Fruit fly (Drosophila melanogaster) whole organism, pupa: ENCODE measurements around the gene se.

Source experiments
- CG10348 ChIP-seq: fragments of 200-800 bp; sonication (Bioruptor generic); IDR thresholded peaks from 2 replicates; pipeline ENCODE4 v1.3.6; 2022; ENCODE audit warnings: missing biosample characterization, missing genetic modification characterization
- CG12605 ChIP-seq: fragments of 200-800 bp; sonication (Bioruptor generic); IDR thresholded peaks from 2 replicates; pipeline ENCODE4 v1.3.6; 2022; ENCODE audit warnings: missing biosample characterization, missing genetic modification characterization
- CG13204 ChIP-seq: fragments of 200-800 bp; sonication (Bioruptor generic); optimal IDR thresholded peaks from 2 replicates; lab custom pipeline; 2018; ENCODE audit warnings: missing biosample characterization, mild to moderate bottlenecking, missing genetic modification characterization, moderate library complexity
- CG14655 ChIP-seq: fragments of 200-800 bp; sonication (Bioruptor generic); optimal IDR thresholded peaks from 3 replicates; lab custom pipeline; 2017; ENCODE audit warnings: mild to moderate bottlenecking, missing biosample characterization, missing genetic modification reagents, missing genetic modification characterization
- CG15710 ChIP-seq: fragments of 200-800 bp; sonication (Bioruptor generic); optimal IDR thresholded peaks from 2 replicates; lab custom pipeline; 2018; ENCODE audit warnings: missing biosample characterization, mild to moderate bottlenecking, missing genetic modification characterization, moderate library complexity
- CG32121 ChIP-seq: fragments of 200-800 bp; sonication (Bioruptor generic); IDR thresholded peaks from 2 replicates; pipeline ENCODE4 v1.3.6; 2022; ENCODE audit warnings: missing biosample characterization, missing genetic modification characterization
- CG34367 ChIP-seq: fragments of 200-800 bp; sonication (Bioruptor generic); optimal IDR thresholded peaks from 2 replicates; lab custom pipeline; 2018; ENCODE audit warnings: missing biosample characterization, mild to moderate bottlenecking, missing genetic modification characterization
- CG4496 ChIP-seq: fragments of 200-800 bp; sonication (Bioruptor generic); IDR thresholded peaks from 3 replicates; pipeline ENCODE4 v1.3.6; 2022; ENCODE audit warnings: missing biosample characterization, missing genetic modification characterization
- CG8159 ChIP-seq: fragments of 200-800 bp; sonication (Bioruptor generic); optimal IDR thresholded peaks from 3 replicates; lab custom pipeline; 2018; ENCODE audit warnings: missing biosample characterization, mild to moderate bottlenecking, missing genetic modification characterization, moderate library complexity
- CG8301 ChIP-seq: fragments of 200-800 bp; sonication (Bioruptor generic); optimal IDR thresholded peaks from 2 replicates; lab custom pipeline; 2018; ENCODE audit warnings: missing biosample characterization, mild to moderate bottlenecking, missing genetic modification characterization
- CG9948 ChIP-seq: fragments of 200-800 bp; sonication (Bioruptor generic); optimal IDR thresholded peaks from 2 replicates; lab custom pipeline; 2018; ENCODE audit warnings: missing biosample characterization, mild to moderate bottlenecking, missing genetic modification characterization, moderate library complexity
- D1 ChIP-seq: fragments of 200-800 bp; sonication (Bioruptor generic); optimal IDR thresholded peaks from 2 replicates; lab custom pipeline; 2018; ENCODE audit warnings: missing biosample characterization, mild to moderate bottlenecking, missing genetic modification characterization, moderate library complexity
- EcR ChIP-seq: fragments of 200-800 bp; sonication (Bioruptor generic); optimal IDR thresholded peaks from 3 replicates; lab custom pipeline; 2019; ENCODE audit warnings: missing biosample characterization, missing genetic modification characterization, mild to moderate bottlenecking, moderate library complexity, missing genetic modification reagents
- Ets98B ChIP-seq: fragments of 200-800 bp; sonication (Bioruptor generic); IDR thresholded peaks from 2 replicates; pipeline ENCODE4 v1.3.6; 2022; ENCODE audit warnings: missing biosample characterization, missing genetic modification characterization
- Pif1A ChIP-seq: fragments of 200-800 bp; sonication (Bioruptor generic); optimal IDR thresholded peaks from 3 replicates; lab custom pipeline; 2016; ENCODE audit warnings: missing biosample characterization, missing genetic modification characterization
- Pif1B ChIP-seq: fragments of 200-800 bp; sonication (Bioruptor generic); optimal IDR thresholded peaks from 3 replicates; lab custom pipeline; 2016; ENCODE audit warnings: missing biosample characterization, missing genetic modification characterization
- Snoo ChIP-seq: fragments of 200-800 bp; sonication (Bioruptor generic); optimal IDR thresholded peaks from 3 replicates; lab custom pipeline; 2017; ENCODE audit warnings: missing biosample characterization, mild to moderate bottlenecking, missing genetic modification characterization, inconsistent platforms
- fd96Ca ChIP-seq: fragments of 200-800 bp; sonication (Bioruptor generic); IDR thresholded peaks from 3 replicates; pipeline ENCODE4 v1.3.6; 2022; ENCODE audit warnings: missing biosample characterization, missing genetic modification characterization
- gl ChIP-seq: fragments of 200-800 bp; sonication (Bioruptor generic); optimal IDR thresholded peaks from 2 replicates; lab custom pipeline; 2018; ENCODE audit warnings: missing biosample characterization, mild to moderate bottlenecking, missing genetic modification characterization
- rn ChIP-seq: fragments of 200-800 bp; sonication (Bioruptor generic); IDR thresholded peaks from 2 replicates; pipeline ENCODE4 v1.3.6; 2022; ENCODE audit warnings: missing biosample characterization, missing genetic modification characterization

Gene se

dm6 chr3L:8528546-8528945, 8.2 kb downstream of the se start:
- TF ChIP-seq D1 (tag; lab: Kevin White, UChicago) (no peak), fd96Ca (GFP tag; lab: Robert Waterston, UW) (no peak), EcR (GFP tag; lab: Kevin White, UChicago) (no peak), Pif1B (GFP tag; lab: Kevin White, UChicago) (no peak), CG9948 (tag; lab: Kevin White, UChicago) (no peak), CG13204 (GFP tag; lab: Kevin White, UChicago) (no peak), CG8159 (tag; lab: Kevin White, UChicago) (no peak), rn (no peak), CG14655 (GFP tag; lab: Kevin White, UChicago) (no peak), Snoo (tag; lab: Kevin White, UChicago) (no peak), Pif1A (GFP tag; lab: Kevin White, UChicago) (no peak)

DNA sequence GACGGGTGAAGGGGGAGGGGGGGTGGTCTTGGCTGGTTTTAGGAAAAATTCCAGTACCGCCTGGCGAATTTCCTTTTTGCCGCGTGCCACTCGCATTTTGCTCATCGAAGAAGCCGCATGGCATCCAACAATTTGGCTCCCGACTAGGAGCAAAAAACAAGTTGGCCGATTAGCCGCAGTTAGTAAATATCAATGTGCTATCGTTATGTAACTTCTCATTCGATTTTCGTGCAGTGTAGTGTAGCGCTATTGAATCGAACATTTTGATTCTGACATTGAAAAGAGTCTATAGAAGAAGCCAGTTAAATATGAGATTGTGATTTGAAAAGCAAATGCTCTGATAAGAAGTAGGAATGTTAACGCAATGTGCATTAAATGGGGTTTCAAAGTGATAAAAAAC, 9.3 kb downstream of the se start:
- TF ChIP-seq gl (tag; lab: Kevin White, UChicago) = no peak
- TF ChIP-seq CG10348 (GFP tag; lab: Robert Waterston, UW) = no peak
- TF ChIP-seq rn = no peak
- TF ChIP-seq Snoo (tag; lab: Kevin White, UChicago) = no peak
- no peak for TF ChIP-seq EcR (GFP tag; lab: Kevin White, UChicago)
- TF ChIP-seq Ets98B (GFP tag; lab: Robert Waterston, UW) = no peak
- TF ChIP-seq CG34367 (tag; lab: Kevin White, UChicago) = no peak
- TF ChIP-seq CG9948 (tag; lab: Kevin White, UChicago) = no peak

DNA sequence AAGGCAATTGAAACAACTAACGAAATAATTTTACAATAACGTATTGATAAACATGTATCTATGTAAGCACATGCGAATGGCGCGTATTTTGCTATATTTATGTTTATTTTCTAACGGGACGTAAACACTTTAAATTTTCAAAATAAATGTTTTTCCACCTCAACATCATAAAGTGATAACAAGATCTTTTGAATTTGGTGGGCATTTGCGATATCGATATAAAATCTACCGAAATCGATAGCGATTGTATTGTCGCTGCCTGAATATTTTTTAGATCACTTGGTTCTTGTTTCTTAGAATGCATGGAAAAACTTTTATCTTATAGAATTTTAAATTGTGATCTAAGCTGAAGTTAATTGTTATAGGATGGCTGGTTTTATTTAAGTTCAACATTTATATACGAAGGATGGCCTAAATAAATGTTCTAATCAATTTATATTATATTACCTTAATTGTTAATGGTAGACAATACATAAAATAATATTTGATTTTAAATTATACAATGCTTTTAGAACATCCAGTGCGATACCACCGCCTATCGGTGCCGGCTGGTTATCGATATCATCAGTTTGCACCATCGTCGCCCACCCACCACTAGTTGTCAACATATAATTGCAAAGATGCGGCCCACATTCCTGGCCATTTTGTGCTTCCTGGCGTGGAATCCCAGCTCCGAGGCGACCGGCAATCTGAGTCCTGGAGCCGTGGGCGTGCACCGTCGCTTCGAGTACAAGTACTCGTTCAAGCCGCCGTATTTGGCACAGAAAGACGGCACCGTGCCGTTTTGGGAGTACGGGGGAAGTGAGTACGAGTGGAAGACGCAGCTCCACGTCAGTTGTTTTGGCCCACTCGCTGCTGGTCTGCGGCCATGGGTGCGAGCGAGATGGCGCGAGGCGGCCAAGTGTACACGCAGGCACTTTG, 14.3 kb downstream of the se start, which contains the start of gene ergic53:
Gene ergic53, plus strand, starts transcription at position 592 of the 921 bp plus-strand sequence.
- 0 out of 3 replicates have a peak, but pooled peaks have one; percentile 14 for TF ChIP-seq CG4496 (GFP tag; lab: Robert Waterston, UW)
- TF ChIP-seq EcR (GFP tag; lab: Kevin White, UChicago) = no peak

DNA sequence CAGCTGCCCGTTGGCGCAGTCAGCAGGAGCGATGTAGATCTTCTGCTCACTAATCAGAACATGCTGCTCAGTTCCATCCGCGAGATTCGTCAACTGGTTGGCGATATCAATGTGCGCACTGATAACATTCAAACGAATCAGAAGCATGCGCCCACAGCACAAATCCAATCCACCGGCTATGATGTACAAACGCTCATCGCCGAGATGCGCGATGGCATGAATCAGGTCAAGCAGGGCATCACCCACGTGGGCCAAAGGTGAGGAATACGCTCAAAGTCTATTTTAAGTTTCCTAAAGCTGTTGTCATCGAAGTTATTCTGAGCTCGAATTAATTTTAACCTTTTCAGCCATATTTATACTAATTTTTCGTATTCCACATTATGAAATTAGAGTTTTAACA, 16.0 kb downstream of the se start:
- TF ChIP-seq CG4496 (GFP tag; lab: Robert Waterston, UW) (no peak), CG9948 (tag; lab: Kevin White, UChicago) (no peak), D1 (tag; lab: Kevin White, UChicago) (no peak), CG12605 (no peak), CG15710 (tag; lab: Kevin White, UChicago) (no peak), CG32121 (GFP tag; lab: Robert Waterston, UW) (no peak), CG8159 (tag; lab: Kevin White, UChicago) (no peak), EcR (GFP tag; lab: Kevin White, UChicago) (no peak), CG34367 (tag; lab: Kevin White, UChicago) (no peak), CG10348 (GFP tag; lab: Robert Waterston, UW) (no peak), Pif1A (GFP tag; lab: Kevin White, UChicago) (no peak)

dm6 chr3L:8538355-8538754, 18.0 kb downstream of the se start:
- TF ChIP-seq CG8301 (tag; lab: Kevin White, UChicago) (no peak), CG4496 (GFP tag; lab: Robert Waterston, UW) (no peak), Ets98B (GFP tag; lab: Robert Waterston, UW) (no peak), CG12605 (no peak), CG32121 (GFP tag; lab: Robert Waterston, UW) (no peak), fd96Ca (GFP tag; lab: Robert Waterston, UW) (no peak), CG13204 (GFP tag; lab: Kevin White, UChicago) (no peak), Pif1B (GFP tag; lab: Kevin White, UChicago) (no peak), Pif1A (GFP tag; lab: Kevin White, UChicago) (no peak)

DNA sequence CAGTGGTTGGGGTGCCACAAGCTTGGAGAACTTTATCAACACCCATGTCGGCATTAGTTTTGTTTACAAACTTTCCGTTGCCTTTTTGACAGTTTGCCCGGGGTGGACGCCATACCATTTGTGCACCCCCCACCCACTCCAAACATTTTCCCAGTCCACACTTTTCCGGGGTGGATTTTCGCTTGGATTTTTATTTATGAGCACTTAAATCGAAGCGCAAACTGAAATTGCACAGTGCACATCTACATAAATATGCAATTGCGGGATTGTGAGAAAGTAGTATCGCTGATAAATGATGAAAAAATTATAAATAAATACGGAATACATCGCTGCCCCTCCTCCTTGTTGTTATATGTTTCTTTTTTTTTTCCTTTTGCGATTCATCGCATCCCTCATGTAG, 20.2 kb downstream of the se start:
- TF ChIP-seq CG14655 (GFP tag; lab: Kevin White, UChicago) (no peak), EcR (GFP tag; lab: Kevin White, UChicago) (no peak), CG32121 (GFP tag; lab: Robert Waterston, UW) (no peak), CG8159 (tag; lab: Kevin White, UChicago) (no peak), Pif1B (GFP tag; lab: Kevin White, UChicago) (no peak)

- TF ChIP-seq Ets98B (GFP tag; lab: Robert Waterston, UW) = no peak
- TF ChIP-seq CG9948 (tag; lab: Kevin White, UChicago) = no peak
- no peak for TF ChIP-seq CG32121 (GFP tag; lab: Robert Waterston, UW)
- TF ChIP-seq rn = no peak
- no peak for TF ChIP-seq fd96Ca (GFP tag; lab: Robert Waterston, UW)
- TF ChIP-seq CG4496 (GFP tag; lab: Robert Waterston, UW) = no peak
Measured at dm6 chr3L:8541669-8542068, 21.3 kb downstream of the se start.
